Worm (Caenorhabditis elegans): ENCODE data around the gene pigq-1.

- TF ChIP-seq lin-39 (tag; optimal IDR thresholded peaks at IDR 0.05) (no peak), nhr-77 (tag; optimal IDR thresholded peaks at IDR 0.05) (no peak), zag-1 (tag; optimal IDR thresholded peaks at IDR 0.05) (no peak), elt-2 (tag; optimal IDR thresholded peaks at IDR 0.05) (no peak), elt-3 (tag; optimal IDR thresholded peaks at IDR 0.05) (no peak), egl-5 (tag; optimal IDR thresholded peaks at IDR 0.05) (no peak), nfya-1 (tag; optimal IDR thresholded peaks at IDR 0.05; ENCODE audit: insufficient read depth) (no peak), unc-39 (tag; optimal IDR thresholded peaks at IDR 0.05) (no peak), nhr-12 (tag; optimal IDR thresholded peaks at IDR 0.05) (no peak)
These were observed 39.7 kb upstream of the pigq-1 start, which contains the start of gene sdz-27 for ce11 chrIV:11186729-11187128.
